Fruit fly (Drosophila melanogaster): ENCODE results near the gene Sfp24Bb.

Sfp24Bb gene

DNA sequence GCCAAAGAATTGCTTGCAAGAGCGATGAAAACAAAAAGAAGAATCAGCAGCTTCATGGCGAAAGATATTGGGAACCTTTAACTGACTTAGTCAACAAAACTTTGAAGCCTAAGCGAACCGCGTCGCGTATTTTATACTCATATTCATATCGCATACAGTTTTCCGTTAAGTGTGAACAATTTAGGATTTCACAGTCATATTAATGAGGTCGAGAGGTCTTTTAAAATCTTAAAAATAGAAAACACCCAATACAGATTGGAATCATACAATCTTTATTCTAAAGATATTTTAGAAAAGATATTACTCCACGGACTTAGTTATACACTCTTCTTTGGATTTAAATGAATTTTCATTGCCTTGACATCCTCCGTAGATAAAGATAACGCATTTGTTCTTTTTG is 24.2 kb upstream of the Sfp24Bb start, which contains the start of gene Acp24A4 (continued):
- TF ChIP-seq Tbp (GFP tag; optimal IDR thresholded peaks at IDR 0.05): no peak

DNA sequence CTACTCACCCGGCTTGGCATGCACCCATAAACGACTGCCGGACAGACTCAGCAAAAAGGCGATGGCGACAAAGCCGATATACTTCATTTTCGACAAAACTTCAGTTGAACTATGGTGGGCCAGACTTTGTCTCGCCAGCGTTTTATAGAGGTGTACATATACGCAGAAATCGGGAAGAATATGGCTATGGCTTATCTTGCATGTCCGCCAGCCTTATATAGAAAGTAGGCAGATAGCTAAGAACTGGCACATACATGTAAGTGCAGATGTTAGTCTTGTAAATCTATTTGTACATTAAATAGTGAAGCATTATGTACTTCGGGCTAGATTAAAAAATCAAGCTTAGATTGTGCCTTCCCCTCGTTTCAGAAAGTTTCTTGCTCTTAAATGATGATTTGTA is 23.5 kb upstream of the Sfp24Bb start, which contains the start of gene CG3513:
TSS of gene CG3513 (minus strand) at position 101 of the 400 bp plus-strand sequence.
- no peak for TF ChIP-seq CG32772 (GFP tag; IDR thresholded peaks at IDR 0.05)
- no peak for TF ChIP-seq sob (GFP tag; IDR thresholded peaks at IDR 0.05)
- TF ChIP-seq CG14965 (GFP tag; optimal IDR thresholded peaks at IDR 0.05; ENCODE audit: borderline replicate concordance): no peak
- TF ChIP-seq CG1832 (GFP tag; optimal IDR thresholded peaks at IDR 0.05): no peak
- TF ChIP-seq Mes4 (GFP tag; optimal IDR thresholded peaks at IDR 0.05): no peak
- no peak for TF ChIP-seq Mad (GFP tag; optimal IDR thresholded peaks at IDR 0.05)
- TF ChIP-seq tio (GFP tag; optimal IDR thresholded peaks at IDR 0.05): no peak
- no peak for TF ChIP-seq CG1602 (GFP tag; optimal IDR thresholded peaks at IDR 0.05)
- no peak for TF ChIP-seq zen (tag; optimal IDR thresholded peaks at IDR 0.05)
- TF ChIP-seq Side (GFP tag; optimal IDR thresholded peaks at IDR 0.05): no peak
- no peak for TF ChIP-seq CG11723 (GFP tag; optimal IDR thresholded peaks at IDR 0.05)
- TF ChIP-seq Lpt (GFP tag; optimal IDR thresholded peaks at IDR 0.05): no peak
- TF ChIP-seq Hr51 (GFP tag; optimal IDR thresholded peaks at IDR 0.05): no peak
- no peak for TF ChIP-seq nau (GFP tag; optimal IDR thresholded peaks at IDR 0.05)
- no peak for TF ChIP-seq ranshi (GFP tag; IDR thresholded peaks at IDR 0.05)
- TF ChIP-seq Rfx (GFP tag; IDR thresholded peaks at IDR 0.05): no peak

DNA sequence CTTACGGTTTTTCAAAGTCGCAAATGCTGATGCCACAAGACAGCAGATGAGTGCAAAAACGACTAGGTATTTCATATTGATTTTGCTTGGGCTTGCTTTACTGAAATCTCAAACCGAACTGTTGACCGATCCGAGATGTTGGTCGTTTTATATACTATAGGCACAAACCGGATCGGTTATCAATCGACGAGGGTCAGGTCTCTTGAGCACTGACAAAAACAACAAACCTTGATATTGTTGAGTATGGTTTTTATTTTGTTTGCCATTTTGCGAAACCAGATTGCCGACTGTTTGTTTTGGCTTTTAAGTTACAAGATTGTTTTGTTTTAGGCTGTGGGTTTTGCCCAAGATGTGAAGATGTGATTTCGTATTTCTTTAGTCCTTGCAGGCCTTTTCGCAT is 22.9 kb upstream of the Sfp24Bb start, which contains the start of gene CG16704:
TSS of gene CG16704 (minus strand) at position 122 of the 400 bp plus-strand sequence.
- TF ChIP-seq lola (GFP tag; optimal IDR thresholded peaks at IDR 0.05): no peak
- no peak for TF ChIP-seq CG5953 (GFP tag; IDR thresholded peaks at IDR 0.05)
- no peak for TF ChIP-seq tgo (GFP tag; IDR thresholded peaks at IDR 0.05)
- no peak for TF ChIP-seq Hr3 (GFP tag; optimal IDR thresholded peaks at IDR 0.05)
- TF ChIP-seq Sry-β (GFP tag; optimal IDR thresholded peaks at IDR 0.05): no peak
- TF ChIP-seq Aef1 (GFP tag; IDR thresholded peaks at IDR 0.05): no peak
- no peak for TF ChIP-seq crc (GFP tag; optimal IDR thresholded peaks at IDR 0.05)

DNA sequence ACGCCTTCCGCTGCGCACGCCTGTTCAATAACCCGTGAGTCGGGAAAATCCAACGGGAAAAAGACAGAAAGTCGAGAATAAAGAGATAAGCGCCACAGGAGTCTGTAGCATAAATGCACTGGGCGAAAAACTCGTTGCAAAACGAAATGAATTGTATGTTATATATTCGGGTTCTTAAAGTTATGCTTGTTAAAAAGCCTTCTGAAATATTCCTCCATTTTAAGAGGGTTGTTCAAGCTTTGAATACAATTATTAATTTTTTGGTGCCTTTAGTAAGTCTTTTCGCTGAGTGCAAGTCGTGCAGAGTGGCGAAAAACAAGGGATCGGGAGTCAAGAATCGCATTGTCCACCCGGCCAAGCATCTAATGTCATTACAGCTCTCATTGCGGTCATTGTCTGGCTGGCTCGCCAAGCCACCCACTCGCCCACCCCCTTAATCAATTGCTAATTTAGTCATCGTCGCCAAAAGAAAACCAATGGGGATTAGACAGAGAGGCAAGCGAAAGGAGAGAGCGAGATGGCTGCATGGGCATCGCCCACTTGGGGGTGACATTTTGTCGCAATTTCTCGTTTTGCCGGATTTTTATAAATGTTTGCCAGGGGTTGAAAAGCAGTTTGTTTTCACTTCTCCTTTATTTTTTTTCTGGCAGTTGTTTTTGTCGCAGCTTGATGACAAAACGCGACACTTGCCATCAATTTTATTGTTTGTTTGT is 15.7 kb upstream of the Sfp24Bb start:
- TF ChIP-seq pros (GFP tag; optimal IDR thresholded peaks at IDR 0.05): peak; percentile 3
- TF ChIP-seq CG33557 (GFP tag; optimal IDR thresholded peaks at IDR 0.05): peak; percentile 10
- TF ChIP-seq CG12391 (tag; optimal IDR thresholded peaks at IDR 0.05): peak; percentile 27
- peak; percentile 27 for TF ChIP-seq CG4820 (GFP tag; optimal IDR thresholded peaks at IDR 0.05)
- peak in 1 of 2 experiments; percentile 19 for TF ChIP-seq chif (GFP tag; optimal IDR thresholded peaks at IDR 0.05)
- TF ChIP-seq Mad (GFP tag; optimal IDR thresholded peaks at IDR 0.05): no peak
- peak; percentile 31 for TF ChIP-seq nmo (GFP tag; optimal IDR thresholded peaks at IDR 0.05)
- TF ChIP-seq CG9727 (GFP tag; optimal IDR thresholded peaks at IDR 0.05): peak; percentile 39
- no peak for TF ChIP-seq Tbp (GFP tag; optimal IDR thresholded peaks at IDR 0.05)
- TF ChIP-seq CG30403 (GFP tag; optimal IDR thresholded peaks at IDR 0.05): peak; percentile 21
- peak; percentile 29; the same call in 1 of the 2 replicates for TF ChIP-seq CG17328 (GFP tag; IDR thresholded peaks at IDR 0.05)
- TF ChIP-seq CG34422 (GFP tag; IDR thresholded peaks at IDR 0.05): 0 out of 3 replicates have a peak, but pooled peaks have one; percentile 26
- peak; percentile 84 for TF ChIP-seq sens (GFP tag)
- TF ChIP-seq Chrac-16 (GFP tag; optimal IDR thresholded peaks at IDR 0.05): peak; percentile 19
- peak; percentile 5 for TF ChIP-seq Antp (GFP tag; optimal IDR thresholded peaks at IDR 0.05)
- TF ChIP-seq zfh1 (GFP tag; IDR thresholded peaks at IDR 0.05): 0 out of 3 replicates have a peak, but pooled peaks have one; percentile 49
- TF ChIP-seq CG32767 (GFP tag; IDR thresholded peaks at IDR 0.05): no peak
- TF ChIP-seq dmrt11E (tag; optimal IDR thresholded peaks at IDR 0.05): peak; percentile 65
- TF ChIP-seq Xbp1 (GFP tag; optimal IDR thresholded peaks at IDR 0.05): peak; percentile 12
- TF ChIP-seq klu (GFP tag; IDR thresholded peaks at IDR 0.05): no peak
- TF ChIP-seq oc (tag; optimal IDR thresholded peaks at IDR 0.05): peak; percentile 10
- no peak for TF ChIP-seq CG9437 (GFP tag; optimal IDR thresholded peaks at IDR 0.05)
- TF ChIP-seq CG4424 (GFP tag; optimal IDR thresholded peaks at IDR 0.05): peak; percentile 2
- peak; percentile 5 for TF ChIP-seq ATbp (GFP tag; optimal IDR thresholded peaks at IDR 0.05)

Data from whole organism, embryonic.